Worm (Caenorhabditis elegans): Measurements from ENCODE around the gene eat-2.

ce11 chrII:14171558-14171957, at the start of gene eat-2:
- TF ChIP-seq hlh-30 (tag; optimal IDR thresholded peaks at IDR 0.05; ENCODE audit: insufficient read depth) (no peak), mdl-1 (tag; optimal IDR thresholded peaks at IDR 0.05) (no peak), zip-2 (tag; optimal IDR thresholded peaks at IDR 0.05) (no peak), mxl-3 (GFP tag; optimal IDR thresholded peaks at IDR 0.05) (no peak), pqm-1 (tag; optimal IDR thresholded peaks at IDR 0.05) (no peak), dpl-1 (GFP tag; optimal IDR thresholded peaks at IDR 0.05) (no peak), F49E8.2 (tag; optimal IDR thresholded peaks at IDR 0.05; ENCODE audit: borderline replicate concordance) (no peak), dmd-9 (GFP tag; IDR thresholded peaks at IDR 0.05) (no peak)
